Worm (Caenorhabditis elegans) whole organism, dauer: ENCODE results near the gene xpb-1.

Source experiments
- unc-62 ChIP-seq: sonication (generic microtip); optimal IDR thresholded peaks from 2 replicates; lab custom pipeline; 2017; ENCODE audit warnings: missing biosample characterization, missing genetic modification reagents, missing genetic modification characterization

xpb-1 gene

ce11 chrIII:11526396-11526795, at the start of gene xpb-1:
Gene xpb-1 (plus strand): TSS chrIII:11526657.
- no peak for TF ChIP-seq unc-62 (GFP tag; lab: Kevin White, UChicago)

DNA sequence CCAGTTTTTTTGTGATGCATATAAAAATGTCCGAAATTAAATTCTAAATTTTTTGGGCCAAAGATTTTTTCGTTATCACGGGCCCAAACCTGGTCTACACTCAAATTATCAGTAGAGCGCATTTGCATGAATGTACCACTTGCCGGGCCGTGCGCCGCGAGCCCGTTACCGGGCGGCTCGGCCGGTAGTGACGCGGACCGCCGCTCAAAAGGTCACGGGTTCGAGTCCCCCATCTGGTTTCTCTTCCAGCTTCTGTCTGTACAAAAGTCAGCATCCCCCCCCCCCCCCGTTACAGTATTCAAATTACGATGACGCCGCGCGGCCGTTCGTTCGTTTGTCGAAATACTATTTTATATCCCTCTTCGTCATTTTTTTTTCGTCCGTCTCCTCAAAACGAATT, 49.1 kb upstream of the xpb-1 start:
- no peak for TF ChIP-seq unc-62 (GFP tag; lab: Kevin White, UChicago)

DNA sequence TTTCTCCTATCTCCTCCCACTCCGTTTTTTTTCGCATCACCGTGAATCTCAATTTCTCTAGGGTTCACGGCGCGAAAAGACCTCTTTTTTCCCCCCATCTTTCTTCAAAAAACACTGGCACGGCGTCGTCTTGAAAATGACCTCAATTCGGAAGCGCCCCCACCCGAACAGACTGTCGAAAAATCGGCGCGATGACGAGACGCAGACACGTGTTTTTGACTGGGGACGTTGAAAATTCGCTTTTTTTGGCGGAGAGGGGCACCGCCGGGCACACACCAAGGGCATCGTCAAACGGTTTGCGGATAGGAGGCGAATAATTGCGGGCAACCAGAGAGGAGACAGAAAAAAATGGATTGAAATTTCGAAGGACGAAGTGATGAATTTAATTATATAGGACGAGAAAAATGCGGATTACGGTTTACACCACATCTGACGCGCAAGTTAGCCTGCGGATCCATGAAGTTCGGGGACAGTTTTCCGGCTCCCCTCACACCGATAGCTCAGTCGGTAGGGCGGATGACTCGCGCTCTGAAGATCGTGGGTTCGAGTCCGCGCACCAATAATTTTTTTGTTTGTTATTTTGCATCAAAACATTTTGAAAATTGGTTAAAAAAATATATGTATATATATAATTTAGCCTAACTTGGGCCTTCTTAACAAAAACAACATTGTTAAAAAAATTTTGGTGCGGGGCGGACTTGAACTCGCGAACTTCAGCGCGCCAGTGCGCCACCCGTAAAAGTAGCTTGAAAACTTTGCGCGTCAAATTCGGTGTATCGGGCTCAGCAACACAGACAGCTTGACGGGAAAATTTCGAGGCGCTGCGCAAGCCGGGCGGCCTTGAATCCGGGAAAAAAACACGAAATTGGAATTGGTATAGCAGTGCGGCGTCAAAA, 47.7 kb upstream of the xpb-1 start:
- no peak for TF ChIP-seq unc-62 (GFP tag; lab: Kevin White, UChicago)

DNA sequence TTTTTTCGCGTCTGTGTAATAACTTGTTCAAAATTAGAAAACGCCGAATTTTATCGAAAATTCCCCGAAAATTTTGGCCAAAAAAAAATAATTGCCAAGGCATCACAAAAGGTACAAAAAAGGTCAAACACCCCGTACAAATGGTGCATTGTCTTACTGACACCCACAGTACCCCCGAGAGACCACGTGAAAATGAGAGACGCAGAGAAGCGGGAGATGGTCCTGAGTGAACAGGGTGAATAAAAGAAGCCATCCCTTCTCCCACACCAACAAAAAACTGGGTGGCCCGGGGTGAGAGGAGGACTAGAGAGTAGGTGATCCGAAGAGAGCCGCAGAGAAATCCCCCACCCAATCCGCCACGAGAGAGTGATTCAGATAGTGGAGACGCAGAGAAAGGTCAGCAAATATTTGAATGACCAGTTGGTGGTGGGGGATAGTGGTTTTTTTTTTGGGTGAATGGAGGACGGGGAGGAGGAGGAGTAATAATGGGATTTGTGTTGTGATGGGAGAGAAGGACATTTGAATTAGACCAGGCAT, 45.1 kb upstream of the xpb-1 start:
- no peak for TF ChIP-seq unc-62 (GFP tag; lab: Kevin White, UChicago)

- TF ChIP-seq unc-62 (GFP tag; lab: Kevin White, UChicago): no peak
Observed at ce11 chrIII:11484139-11484590, 42.3 kb upstream of the xpb-1 start, which contains the start of gene fbxa-220. Gene fbxa-220 (minus strand): TSS chrIII:11484189.

ce11 chrIII:11487245-11487644, 39.2 kb upstream of the xpb-1 start, which contains the start of gene popl-5:
Gene popl-5 (minus strand): TSS chrIII:11487345.
- TF ChIP-seq unc-62 (GFP tag; lab: Kevin White, UChicago): no peak

ce11 chrIII:11488662-11489349, 37.7 kb upstream of the xpb-1 start:
- no peak for TF ChIP-seq unc-62 (GFP tag; lab: Kevin White, UChicago)

- TF ChIP-seq unc-62 (GFP tag; lab: Kevin White, UChicago): no peak
Observed at ce11 chrIII:11489601-11490000, 36.9 kb upstream of the xpb-1 start.

ce11 chrIII:11490221-11490620, 36.2 kb upstream of the xpb-1 start:
- TF ChIP-seq unc-62 (GFP tag; lab: Kevin White, UChicago): no peak

ce11 chrIII:11492489-11492888, 34.0 kb upstream of the xpb-1 start:
- TF ChIP-seq unc-62 (GFP tag; lab: Kevin White, UChicago): no peak

DNA sequence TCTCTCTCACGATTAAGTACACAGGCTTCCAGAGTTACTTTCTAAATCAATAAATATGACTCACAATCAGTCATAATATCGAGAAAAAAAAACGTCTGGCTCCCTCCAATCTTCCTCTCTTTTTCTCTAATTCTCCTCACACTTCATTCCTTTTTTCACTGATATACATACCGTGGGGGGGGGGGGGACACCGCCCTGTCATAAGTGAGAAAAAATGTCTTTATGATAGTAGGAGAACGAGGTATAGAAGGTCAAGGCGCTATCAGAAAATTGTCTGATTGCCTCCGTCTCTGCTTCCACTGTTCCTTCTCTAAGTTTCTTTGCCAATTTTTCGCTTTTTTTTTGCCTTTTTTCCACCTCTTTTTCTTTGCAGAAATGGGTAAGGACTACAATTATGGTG, 30.0 kb upstream of the xpb-1 start, which contains the start of gene Y66D12A.24:
Gene Y66D12A.24, plus strand, starts transcription at position 370 of the 400 bp plus-strand sequence.
- no peak for TF ChIP-seq unc-62 (GFP tag; lab: Kevin White, UChicago)

ce11 chrIII:11500647-11501046, 25.8 kb upstream of the xpb-1 start, which contains the start of gene nars-2:
Gene nars-2 (minus strand): TSS chrIII:11500747.
- no peak for TF ChIP-seq unc-62 (GFP tag; lab: Kevin White, UChicago)

ce11 chrIII:11502753-11503152, 23.7 kb upstream of the xpb-1 start, which contains the start of gene tin-10:
Gene tin-10 (minus strand): TSS chrIII:11502853.
- no peak for TF ChIP-seq unc-62 (GFP tag; lab: Kevin White, UChicago)

ce11 chrIII:11505213-11505612, 21.2 kb upstream of the xpb-1 start, which contains the start of the genes Y66D12A.21 and spe-6:
Gene Y66D12A.21 (minus strand): TSS chrIII:11505302.
Gene spe-6 (plus strand): TSS chrIII:11505488.
- no peak for TF ChIP-seq unc-62 (GFP tag; lab: Kevin White, UChicago)

DNA sequence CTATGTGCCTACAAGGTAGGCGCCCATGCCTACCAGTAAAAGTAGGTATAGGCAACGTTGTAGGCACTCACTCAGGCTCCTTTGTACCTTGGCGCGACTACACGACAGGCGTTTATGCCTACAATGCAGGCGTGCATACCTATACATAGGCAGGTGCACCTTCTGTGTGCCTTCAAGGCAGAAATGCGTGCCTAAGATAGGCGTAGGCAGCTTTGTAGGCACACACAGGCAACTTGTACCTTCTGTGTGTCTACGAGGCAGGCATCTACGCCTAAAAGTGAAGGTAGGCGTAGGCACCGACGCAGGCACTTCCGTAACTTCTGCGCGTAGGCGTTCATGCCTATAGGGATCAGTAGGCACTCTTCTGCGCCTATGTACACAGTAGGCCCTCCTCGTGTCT, 20.8 kb upstream of the xpb-1 start:
- no peak for TF ChIP-seq unc-62 (GFP tag; lab: Kevin White, UChicago)

DNA sequence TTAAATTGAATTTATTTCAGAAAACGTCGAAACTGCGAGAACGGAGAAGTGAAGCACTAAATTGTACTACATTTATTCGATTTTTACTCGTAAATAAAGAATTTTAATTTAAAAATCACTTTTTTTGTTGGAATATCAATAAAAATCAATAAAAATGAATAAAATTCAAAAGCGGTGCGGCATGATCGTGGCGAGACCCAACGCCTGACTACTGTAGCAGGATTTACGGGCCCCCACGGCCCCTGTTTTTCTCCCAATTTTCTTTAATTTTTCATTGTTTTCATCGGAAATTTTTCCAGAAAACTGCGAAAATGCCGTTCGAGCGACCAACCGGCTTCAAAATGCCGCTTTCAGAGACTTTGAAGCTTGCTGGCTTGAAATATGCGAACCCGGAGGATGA, 17.6 kb upstream of the xpb-1 start, which contains the start of gene Y66D12A.19:
Gene Y66D12A.19, plus strand, starts transcription at position 266 of the 400 bp plus-strand sequence.
- no peak for TF ChIP-seq unc-62 (GFP tag; lab: Kevin White, UChicago)
